Fruit fly (Drosophila melanogaster) whole organism, embryonic: ENCODE results near the gene Alg2.

ENCODE experiments used
- CG10366 ChIP-seq: fragments of 200-800 bp; sonication (Bioruptor generic); IDR thresholded peaks from 2 replicates; pipeline ENCODE4 v1.3.6; 2022; ENCODE audit warnings: missing biosample characterization, missing genetic modification characterization
- CG10462 ChIP-seq: fragments of 200-800 bp; sonication (Bioruptor generic); optimal IDR thresholded peaks from 2 replicates; lab custom pipeline; 2016; ENCODE audit warnings: missing biosample characterization, missing genetic modification characterization
- CG10959 ChIP-seq: fragments of 200-800 bp; sonication (Bioruptor generic); IDR thresholded peaks from 2 replicates; pipeline ENCODE4 v1.3.6; 2022; ENCODE audit warnings: missing biosample characterization, missing genetic modification characterization
- CG13123 ChIP-seq: fragments of 200-800 bp; sonication (Bioruptor generic); optimal IDR thresholded peaks from 2 replicates; lab custom pipeline; 2016; ENCODE audit warnings: missing biosample characterization, missing genetic modification characterization
- CG15269 ChIP-seq: fragments of 200-800 bp; sonication (Bioruptor generic); optimal IDR thresholded peaks from 2 replicates; lab custom pipeline; 2018; ENCODE audit warnings: missing biosample characterization, mild to moderate bottlenecking, missing genetic modification characterization, moderate library complexity
- CG1602 ChIP-seq: fragments of 200-800 bp; sonication (Bioruptor generic); optimal IDR thresholded peaks from 3 replicates; lab custom pipeline; 2016; ENCODE audit warnings: missing biosample characterization, missing genetic modification characterization
- CG17186 ChIP-seq: fragments of 200-800 bp; sonication (Bioruptor generic); optimal IDR thresholded peaks from 3 replicates; lab custom pipeline; 2017; ENCODE audit warnings: missing biosample characterization, missing genetic modification reagents, missing genetic modification characterization
- CG17359 ChIP-seq: fragments of 200-800 bp; sonication (Bioruptor generic); optimal IDR thresholded peaks from 3 replicates; lab custom pipeline; 2018; ENCODE audit warnings: missing biosample characterization, mild to moderate bottlenecking, missing genetic modification characterization, moderate library complexity
- CG17802 ChIP-seq: fragments of 200-800 bp; sonication (Bioruptor generic); optimal IDR thresholded peaks from 2 replicates; lab custom pipeline; 2018; ENCODE audit warnings: missing biosample characterization, mild to moderate bottlenecking, missing genetic modification characterization, moderate library complexity
- CG18262 ChIP-seq: fragments of 200-800 bp; optimal IDR thresholded peaks from 3 replicates; lab custom pipeline; 2019; ENCODE audit warnings: missing biosample characterization, mild to moderate bottlenecking, missing genetic modification characterization, moderate library complexity
- CG18764 ChIP-seq: fragments of 200-800 bp; sonication (Bioruptor generic); optimal IDR thresholded peaks from 3 replicates; lab custom pipeline; 2016; ENCODE audit warnings: missing biosample characterization, missing genetic modification characterization
- CG2199 ChIP-seq: fragments of 200-800 bp; sonication (Bioruptor generic); IDR thresholded peaks from 3 replicates; pipeline ENCODE4 v1.3.6; 2022; ENCODE audit warnings: missing biosample characterization, missing genetic modification characterization
- CG31441 ChIP-seq: fragments of 200-800 bp; sonication (Bioruptor generic); IDR thresholded peaks from 2 replicates; pipeline ENCODE4 v1.3.6; 2022; ENCODE audit warnings: missing biosample characterization, missing genetic modification characterization
- CG6689 ChIP-seq: fragments of 200-800 bp; sonication (Bioruptor generic); IDR thresholded peaks from 2 replicates; pipeline ENCODE4 v1.3.6; 2022; ENCODE audit warnings: missing biosample characterization, missing genetic modification characterization
- CG7372 ChIP-seq: fragments of 200-800 bp; sonication (Bioruptor generic); IDR thresholded peaks from 2 replicates; pipeline ENCODE4 v1.3.6; 2022; ENCODE audit warnings: missing biosample characterization, missing genetic modification characterization
- CG8359 ChIP-seq: fragments of 200-800 bp; sonication (Bioruptor generic); optimal IDR thresholded peaks from 2 replicates; lab custom pipeline; 2017; ENCODE audit warnings: missing biosample characterization, mild to moderate bottlenecking, missing genetic modification characterization, borderline replicate concordance
- CG8478 ChIP-seq: fragments of >200 bp; optimal IDR thresholded peaks from 2 replicates; lab custom pipeline; 2018
- CG8924 ChIP-seq: fragments of 200-800 bp; optimal IDR thresholded peaks from 3 replicates; lab custom pipeline; 2019; ENCODE audit warnings: missing biosample characterization, mild to moderate bottlenecking, missing genetic modification characterization, moderate library complexity
- CG9215 ChIP-seq: fragments of 200-800 bp; sonication (Bioruptor generic); IDR thresholded peaks from 2 replicates; pipeline ENCODE4 v1.3.6; 2022; ENCODE audit warnings: missing biosample characterization, missing genetic modification characterization
- CG9609 ChIP-seq: fragments of 200-800 bp; sonication (Bioruptor generic); optimal IDR thresholded peaks from 3 replicates; lab custom pipeline; 2016; ENCODE audit warnings: missing biosample characterization, missing genetic modification characterization
- CoRest ChIP-seq: fragments of 200-800 bp; sonication (Bioruptor generic); optimal IDR thresholded peaks from 3 replicates; lab custom pipeline; 2018; ENCODE audit warnings: missing biosample characterization, mild to moderate bottlenecking, missing genetic modification characterization, moderate library complexity
- Deaf1 ChIP-seq: fragments of 200-800 bp; optimal IDR thresholded peaks from 3 replicates; lab custom pipeline; 2019; ENCODE audit warnings: missing biosample characterization, mild to moderate bottlenecking, missing genetic modification characterization, moderate library complexity
- E2f2 ChIP-seq: fragments of 200-800 bp; sonication (Bioruptor generic); IDR thresholded peaks from 2 replicates; pipeline ENCODE4 v1.3.6; 2022; ENCODE audit warnings: missing biosample characterization, missing genetic modification characterization
- Fer3 ChIP-seq: fragments of 200-800 bp; sonication (Bioruptor generic); optimal IDR thresholded peaks from 2 replicates; lab custom pipeline; 2018; ENCODE audit warnings: missing biosample characterization, mild to moderate bottlenecking, missing genetic modification characterization, moderate library complexity
- H2.0 ChIP-seq: fragments of 200-800 bp; sonication (Bioruptor generic); IDR thresholded peaks from 2 replicates; pipeline ENCODE4 v1.3.6; 2022; ENCODE audit warnings: missing biosample characterization, missing genetic modification characterization
- Hmr ChIP-seq: fragments of 200-800 bp; sonication (Bioruptor generic); optimal IDR thresholded peaks from 3 replicates; lab custom pipeline; 2017; ENCODE audit warnings: mild to moderate bottlenecking, missing biosample characterization, missing genetic modification reagents, missing genetic modification characterization
- Hmx ChIP-seq: fragments of 200-800 bp; sonication (Bioruptor generic); optimal IDR thresholded peaks from 2 replicates; lab custom pipeline; 2016; ENCODE audit warnings: missing biosample characterization, missing genetic modification characterization
- Hr51 ChIP-seq, 2 experiments: fragments of 200-800 bp; sonication (Bioruptor generic); optimal IDR thresholded peaks; 2 replicates in 1 of 2; 3 replicates in 1 of 2; lab custom pipeline; 2016 to 2018; ENCODE audit warnings: missing biosample characterization in 2 of 2, missing genetic modification characterization in 2 of 2, mild to moderate bottlenecking in 1 of 2, moderate library complexity in 1 of 2
- Kr ChIP-seq: fragments of 200-800 bp; sonication (Bioruptor generic); optimal IDR thresholded peaks from 2 replicates; lab custom pipeline; 2017; ENCODE audit warnings: missing biosample characterization, mild to moderate bottlenecking, missing genetic modification characterization
- Max ChIP-seq: fragments of 200-800 bp; sonication (Bioruptor generic); optimal IDR thresholded peaks from 2 replicates; lab custom pipeline; 2016; ENCODE audit warnings: missing biosample characterization, mild to moderate bottlenecking, missing genetic modification characterization
- Meics ChIP-seq: fragments of 200-800 bp; sonication (Bioruptor generic); optimal IDR thresholded peaks from 2 replicates; lab custom pipeline; 2017; ENCODE audit warnings: missing biosample characterization, mild to moderate bottlenecking, missing genetic modification characterization
- Mes4 ChIP-seq: fragments of 200-800 bp; sonication (Bioruptor generic); optimal IDR thresholded peaks from 2 replicates; lab custom pipeline; 2016; ENCODE audit warnings: missing biosample characterization, missing genetic modification characterization
- NFAT ChIP-seq: fragments of 200-800 bp; sonication (Bioruptor generic); IDR thresholded peaks from 2 replicates; pipeline ENCODE4 v1.3.6; 2022; ENCODE audit warnings: missing biosample characterization, missing genetic modification characterization
- Oaz ChIP-seq: fragments of 200-800 bp; sonication (Bioruptor generic); IDR thresholded peaks from 2 replicates; pipeline ENCODE4 v1.3.6; 2022; ENCODE audit warnings: missing biosample characterization, missing genetic modification characterization
- Tbp ChIP-seq: fragments of >200 bp; optimal IDR thresholded peaks from 2 replicates; lab custom pipeline; 2018; ENCODE audit warnings: missing biosample characterization, missing genetic modification characterization
- Xrp1 ChIP-seq: fragments of 200-800 bp; sonication (Bioruptor generic); IDR thresholded peaks from 2 replicates; pipeline ENCODE4 v1.3.6; 2022; ENCODE audit warnings: missing biosample characterization, missing genetic modification characterization
- abd-A ChIP-seq: fragments of 200-800 bp; sonication (Bioruptor generic); optimal IDR thresholded peaks from 3 replicates; lab custom pipeline; 2019; ENCODE audit warnings: missing biosample characterization, mild to moderate bottlenecking, missing genetic modification characterization, moderate library complexity
- amos ChIP-seq: fragments of 200-800 bp; sonication (Bioruptor generic); IDR thresholded peaks from 2 replicates; pipeline ENCODE4 v1.3.6; 2022; ENCODE audit warnings: missing biosample characterization, missing genetic modification characterization; ENCODE audit not compliant: partially characterized antibody
- ase ChIP-seq: fragments of 200-800 bp; sonication (Bioruptor generic); IDR thresholded peaks from 3 replicates; pipeline ENCODE4 v1.3.6; 2022; ENCODE audit warnings: missing biosample characterization, missing genetic modification characterization
- bsh ChIP-seq, 2 experiments: fragments of 200-800 bp; sonication (Bioruptor generic); optimal IDR thresholded peaks; 2 replicates each; lab custom pipeline; 2017 to 2018; ENCODE audit warnings: mild to moderate bottlenecking in 2 of 2, missing biosample characterization in 2 of 2, missing genetic modification characterization in 2 of 2, moderate library complexity in 1 of 2
- cato ChIP-seq: fragments of 200-800 bp; sonication (Bioruptor generic); optimal IDR thresholded peaks from 2 replicates; lab custom pipeline; 2016; ENCODE audit warnings: missing biosample characterization, missing genetic modification characterization, borderline replicate concordance
- chinmo ChIP-seq: fragments of 200-800 bp; sonication (Bioruptor generic); IDR thresholded peaks from 4 replicates; pipeline ENCODE4 v1.3.6; 2022; ENCODE audit warnings: missing biosample characterization, missing genetic modification characterization; ENCODE audit not compliant: partially characterized antibody
- crp ChIP-seq, 2 experiments: fragments of 200-800 bp; sonication (Bioruptor generic); optimal IDR thresholded peaks; 2 replicates in 1 of 2; 3 replicates in 1 of 2; lab custom pipeline; 2017; ENCODE audit warnings: missing biosample characterization in 2 of 2, missing genetic modification characterization in 2 of 2, mild to moderate bottlenecking in 1 of 2, moderate library complexity in 1 of 2
- dysf ChIP-seq: fragments of 200-800 bp; sonication (Bioruptor generic); IDR thresholded peaks from 3 replicates; pipeline ENCODE4 v1.3.6; 2022; ENCODE audit warnings: missing biosample characterization, missing genetic modification characterization
- repo ChIP-seq: fragments of 200-800 bp; sonication (Bioruptor generic); optimal IDR thresholded peaks from 2 replicates; lab custom pipeline; 2016; ENCODE audit warnings: missing biosample characterization, missing genetic modification characterization
- row ChIP-seq: fragments of 200-800 bp; sonication (Bioruptor generic); IDR thresholded peaks from 3 replicates; pipeline ENCODE4 v1.3.6; 2022; ENCODE audit warnings: missing biosample characterization, missing genetic modification characterization
- sob ChIP-seq: fragments of 200-800 bp; sonication (Bioruptor generic); IDR thresholded peaks from 2 replicates; pipeline ENCODE4 v1.3.6; 2022; ENCODE audit warnings: missing biosample characterization, missing genetic modification characterization
- stc ChIP-seq: fragments of 200-800 bp; sonication (Bioruptor generic); IDR thresholded peaks from 2 replicates; pipeline ENCODE4 v1.3.6; 2022; ENCODE audit warnings: missing biosample characterization, missing genetic modification characterization
- tgo ChIP-seq: fragments of 200-800 bp; sonication (Bioruptor generic); IDR thresholded peaks from 3 replicates; pipeline ENCODE4 v1.3.6; 2022; ENCODE audit warnings: missing biosample characterization, missing genetic modification characterization
- unpg ChIP-seq: fragments of 200-800 bp; sonication (Bioruptor generic); optimal IDR thresholded peaks from 3 replicates; lab custom pipeline; 2018; ENCODE audit warnings: missing biosample characterization, mild to moderate bottlenecking, missing genetic modification characterization, moderate library complexity

Alg2 gene

DNA sequence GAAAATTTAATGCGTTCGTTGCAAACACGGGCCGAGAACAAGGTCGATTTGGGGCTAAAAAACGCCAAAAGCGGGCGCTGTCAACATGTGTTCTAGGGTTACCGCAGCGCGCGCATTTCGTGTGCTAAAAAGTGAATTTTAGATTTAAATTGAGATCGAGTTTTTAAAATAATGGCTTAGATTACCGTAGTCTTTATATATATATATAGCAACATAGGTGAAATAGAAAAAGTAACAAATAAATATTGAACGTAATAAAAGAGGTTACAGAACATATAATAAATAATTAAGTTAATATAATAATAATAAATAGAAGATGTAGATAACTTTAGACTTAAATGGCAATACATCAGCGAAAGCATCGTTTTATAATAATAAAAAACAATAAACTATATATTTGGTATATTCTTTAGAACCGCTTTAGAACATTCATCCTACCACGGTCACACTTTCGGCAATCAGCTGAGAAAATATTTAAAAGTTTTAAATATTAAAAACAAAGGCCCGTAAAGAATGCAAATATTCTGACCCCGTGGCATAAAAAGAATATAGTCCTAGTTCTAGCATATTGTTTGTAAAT lies at the start of gene Alg2, which contains the start of gene CG11537 (continued):
- no peak for TF ChIP-seq Mes4 (GFP tag; lab: Kevin White, UChicago)
- TF ChIP-seq chinmo (GFP tag; lab: Robert Waterston, UW), result no peak
- TF ChIP-seq CG9215 (GFP tag; lab: Robert Waterston, UW), result no peak
- TF ChIP-seq CG17802 (tag; lab: Kevin White, UChicago), result peak; percentile 49
- TF ChIP-seq CG1602 (GFP tag; lab: Kevin White, UChicago), result peak; percentile 7
- peak; percentile 17; the same call in 1 of the 2 replicates for TF ChIP-seq Xrp1 (GFP tag; lab: Robert Waterston, UW)
- TF ChIP-seq CG18764 (GFP tag; lab: Kevin White, UChicago), result no peak
- no peak for TF ChIP-seq CG8478 (lab: Kevin White, UChicago)
- peak; percentile 36 for TF ChIP-seq E2f2 (GFP tag; lab: Robert Waterston, UW)
- TF ChIP-seq repo (GFP tag; lab: Kevin White, UChicago), result no peak
- peak; percentile 26 for TF ChIP-seq CG15269 (tag; lab: Kevin White, UChicago)
- TF ChIP-seq cato (GFP tag; lab: Kevin White, UChicago), result no peak
- peak; percentile 62; the same call in 2 of the 3 replicates for TF ChIP-seq row (GFP tag; lab: Robert Waterston, UW)
- TF ChIP-seq bsh (GFP tag; optimal IDR thresholded peaks at IDR 0.05; lab: Kevin White, UChicago), result peak in 1 of 2 experiments; percentile 7
- TF ChIP-seq CG2199 (GFP tag; lab: Robert Waterston, UW), result no peak
- no peak for TF ChIP-seq stc (GFP tag; lab: Robert Waterston, UW)
- peak in 1 of 2 experiments; percentile 14 for TF ChIP-seq Hr51 (GFP tag; optimal IDR thresholded peaks at IDR 0.05; lab: Kevin White, UChicago)
- TF ChIP-seq CG10959 (GFP tag; lab: Robert Waterston, UW), result no peak
- peak; percentile 28 for TF ChIP-seq Max (GFP tag; lab: Kevin White, UChicago)
- peak; percentile 6 for TF ChIP-seq CG9609
- TF ChIP-seq amos (GFP tag; lab: Robert Waterston, UW), result peak; percentile 28; the same call in 1 of the 2 replicates
- TF ChIP-seq abd-A, result no peak
- TF ChIP-seq CG17359 (tag; lab: Kevin White, UChicago), result no peak
- no peak for TF ChIP-seq sob (GFP tag; lab: Robert Waterston, UW)
- peak in 1 of 2 experiments; percentile 80 for TF ChIP-seq crp (GFP tag; optimal IDR thresholded peaks at IDR 0.05; lab: Kevin White, UChicago)
- TF ChIP-seq Fer3, result peak; percentile 34
- TF ChIP-seq tgo (GFP tag; lab: Robert Waterston, UW), result no peak
- 0 out of 2 replicates have a peak, but pooled peaks have one; percentile 7 for TF ChIP-seq H2.0 (GFP tag; lab: Robert Waterston, UW)
- peak; percentile 66 for TF ChIP-seq CG8924
- TF ChIP-seq Deaf1, result peak; percentile 52
- no peak for TF ChIP-seq Oaz
- peak; percentile 29 for TF ChIP-seq CG10366 (GFP tag; lab: Robert Waterston, UW)
- no peak for TF ChIP-seq CG13123 (GFP tag; lab: Kevin White, UChicago)
- peak; percentile 27; the same call in 1 of the 3 replicates for TF ChIP-seq dysf
- no peak for TF ChIP-seq ase
- TF ChIP-seq Kr, result no peak
- TF ChIP-seq CoRest (tag; lab: Kevin White, UChicago), result peak; percentile 38
- 0 out of 2 replicates have a peak, but pooled peaks have one; percentile 20 for TF ChIP-seq CG31441
- TF ChIP-seq Hmr (GFP tag; lab: Kevin White, UChicago), result no peak
- TF ChIP-seq Tbp (GFP tag; lab: Kevin White, UChicago), result peak; percentile 46
- no peak for TF ChIP-seq CG10462 (GFP tag; lab: Kevin White, UChicago)
- TF ChIP-seq NFAT (GFP tag; lab: Robert Waterston, UW), result peak; percentile 23; the same call in 1 of the 2 replicates
- TF ChIP-seq CG8359 (GFP tag; lab: Kevin White, UChicago), result no peak
- TF ChIP-seq Hmx (GFP tag; lab: Kevin White, UChicago), result no peak
- no peak for TF ChIP-seq CG7372 (GFP tag; lab: Robert Waterston, UW)
- TF ChIP-seq CG6689, result no peak
- TF ChIP-seq Meics (GFP tag; lab: Kevin White, UChicago), result peak; percentile 39
- TF ChIP-seq unpg (GFP tag; lab: Kevin White, UChicago), result peak; percentile 38
- TF ChIP-seq CG17186 (GFP tag; lab: Kevin White, UChicago), result peak; percentile 24
- peak; percentile 45 for TF ChIP-seq CG18262 (tag; lab: Kevin White, UChicago)
